Worm (Caenorhabditis elegans) whole organism, midembryonic: ENCODE results near the gene F14D2.15.

Source experiments
- T22C8.4 ChIP-seq: fragments of 200-800 bp; sonication (Bioruptor generic); IDR thresholded peaks from 2 replicates; pipeline ENCODE4 v1.3.6; 2022; ENCODE audit warnings: missing genetic modification characterization, missing compliant biosample characterization
- klf-2 ChIP-seq: fragments of 200-800 bp; sonication (Bioruptor generic); conservative IDR thresholded peaks from 2 replicates; pipeline ENCODE4 v1.3.6; 2022; ENCODE audit warnings: missing genetic modification reagents, missing genetic modification characterization, missing compliant biosample characterization
- med-1 ChIP-seq: sonication (generic microtip); optimal IDR thresholded peaks from 2 replicates; lab custom pipeline; 2017; ENCODE audit warnings: missing genetic modification characterization, mild to moderate bottlenecking, missing compliant biosample characterization, antibody characterized with exemption, missing genetic modification reagents; ENCODE audit not compliant: insufficient read depth
- ref-1 ChIP-seq: fragments of 200-800 bp; sonication (Bioruptor generic); conservative IDR thresholded peaks from 2 replicates; pipeline ENCODE4 v1.3.6; 2022; ENCODE audit warnings: missing genetic modification reagents, missing genetic modification characterization, missing compliant biosample characterization
- tab-1 ChIP-seq: fragments of 200-800 bp; sonication (Bioruptor generic); IDR thresholded peaks from 2 replicates; pipeline ENCODE4 v1.3.6; 2022; ENCODE audit warnings: missing genetic modification characterization, missing compliant biosample characterization
- ztf-29 ChIP-seq: fragments of 200-800 bp; sonication (Bioruptor generic); IDR thresholded peaks from 2 replicates; pipeline ENCODE4 v1.3.6; 2022; ENCODE audit warnings: missing genetic modification reagents, missing genetic modification characterization, missing compliant biosample characterization

ce11 chrII:3373875-3374274 lies 30.3 kb upstream of the F14D2.15 start:
- no peak for TF ChIP-seq med-1
- TF ChIP-seq klf-2 (GFP tag; lab: Robert Waterston, UW): no peak
- TF ChIP-seq ztf-29 (GFP tag; lab: Robert Waterston, UW): no peak
- TF ChIP-seq tab-1: no peak
- no peak for TF ChIP-seq T22C8.4 (GFP tag; lab: Robert Waterston, UW)
- TF ChIP-seq ref-1 (GFP tag; lab: Robert Waterston, UW): no peak
